Worm (Caenorhabditis elegans) whole organism, midembryonic: Measurements from ENCODE around the gene irld-34.

Experiments
- cog-1 ChIP-seq: sonication (generic microtip); optimal IDR thresholded peaks from 2 replicates; lab custom pipeline; 2016; ENCODE audit warnings: missing genetic modification characterization, missing compliant biosample characterization
- flt-1 ChIP-seq: fragments of 200-800 bp; sonication (Bioruptor generic); IDR thresholded peaks from 2 replicates; pipeline ENCODE4 v1.3.6; 2022; ENCODE audit warnings: missing genetic modification characterization, missing compliant biosample characterization
- med-1 ChIP-seq: sonication (generic microtip); optimal IDR thresholded peaks from 2 replicates; lab custom pipeline; 2017; ENCODE audit warnings: missing genetic modification characterization, mild to moderate bottlenecking, missing compliant biosample characterization, antibody characterized with exemption, missing genetic modification reagents; ENCODE audit not compliant: insufficient read depth
- ref-1 ChIP-seq: fragments of 200-800 bp; sonication (Bioruptor generic); conservative IDR thresholded peaks from 2 replicates; pipeline ENCODE4 v1.3.6; 2022; ENCODE audit warnings: missing genetic modification reagents, missing genetic modification characterization, missing compliant biosample characterization
- tab-1 ChIP-seq: fragments of 200-800 bp; sonication (Bioruptor generic); IDR thresholded peaks from 2 replicates; pipeline ENCODE4 v1.3.6; 2022; ENCODE audit warnings: missing genetic modification characterization, missing compliant biosample characterization
- ztf-29 ChIP-seq: fragments of 200-800 bp; sonication (Bioruptor generic); IDR thresholded peaks from 2 replicates; pipeline ENCODE4 v1.3.6; 2022; ENCODE audit warnings: missing genetic modification reagents, missing genetic modification characterization, missing compliant biosample characterization

- TF ChIP-seq tab-1 (GFP tag; lab: Robert Waterston, UW) (no peak), med-1 (GFP tag; lab: Kevin White, UChicago) (no peak), ref-1 (GFP tag; lab: Robert Waterston, UW) (no peak), ztf-29 (GFP tag; lab: Robert Waterston, UW) (no peak), flt-1 (GFP tag; lab: Robert Waterston, UW) (no peak), cog-1 (tag; lab: Kevin White, UChicago) (no peak)
Observed at ce11 chrIII:9144744-9145390, 10.0 kb upstream of the irld-34 start, which contains the start of the genes ZK512.2 and ZK512.4.
